Fruit fly (Drosophila melanogaster): Measurements from ENCODE around the gene Acbp2.

The Acbp2 gene

dm6 chr3L:7128214-7129008, 3.3 kb upstream of the Acbp2 start, which contains the start of the genes Acbp4 and Acbp6 (continued):
- TF ChIP-seq ato (GFP tag; IDR thresholded peaks at IDR 0.05; ENCODE audit: partially characterized antibody) (no peak), CG2120 (GFP tag; optimal IDR thresholded peaks at IDR 0.05) (no peak), sd (tag; optimal IDR thresholded peaks at IDR 0.05) (no peak), Sox102F (GFP tag; optimal IDR thresholded peaks at IDR 0.05) (no peak), CG14860 (GFP tag; IDR thresholded peaks at IDR 0.05; ENCODE audit: partially characterized antibody) (no peak), Tbp (GFP tag; optimal IDR thresholded peaks at IDR 0.05) (no peak), CG16863 (GFP tag; optimal IDR thresholded peaks at IDR 0.05) (no peak), dm (GFP tag; optimal IDR thresholded peaks at IDR 0.05) (no peak), CG17568 (GFP tag; optimal IDR thresholded peaks at IDR 0.05) (no peak), odd (GFP tag; optimal IDR thresholded peaks at IDR 0.05) (no peak), CG33213 (GFP tag; optimal IDR thresholded peaks at IDR 0.05) (no peak), Gug (GFP tag; IDR thresholded peaks at IDR 0.05) (no peak), Taf1 (GFP tag; IDR thresholded peaks at IDR 0.05) (no peak), Lim3 (GFP tag; IDR thresholded peaks at IDR 0.05) (no peak), MBD-R2 (GFP tag; IDR thresholded peaks at IDR 0.05) (no peak), chinmo (GFP tag; IDR thresholded peaks at IDR 0.05; ENCODE audit: partially characterized antibody) (0 out of 4 replicates have a peak, but pooled peaks have one; percentile 61), CG11696 (GFP tag; IDR thresholded peaks at IDR 0.05) (no peak), CG30403 (GFP tag; optimal IDR thresholded peaks at IDR 0.05) (no peak), Dbx (GFP tag; IDR thresholded peaks at IDR 0.05) (no peak)

dm6 chr3L:7130574-7130973, 1.1 kb upstream of the Acbp2 start, which contains the start of gene Acbp3:
Gene Acbp3, plus strand, starts transcription at chr3L:7130874.
- TF ChIP-seq CG3407 (GFP tag; optimal IDR thresholded peaks at IDR 0.05) (no peak), HmgD (GFP tag; optimal IDR thresholded peaks at IDR 0.05) (no peak), CG15479 (GFP tag; optimal IDR thresholded peaks at IDR 0.05) (no peak), CG2199 (GFP tag; IDR thresholded peaks at IDR 0.05) (no peak), CG6175 (GFP tag; IDR thresholded peaks at IDR 0.05) (no peak), cg (GFP tag; optimal IDR thresholded peaks at IDR 0.05) (no peak), hkb (optimal IDR thresholded peaks at IDR 0.05) (no peak), hkb (GFP tag; IDR thresholded peaks at IDR 0.05) (no peak), CG8944 (GFP tag; optimal IDR thresholded peaks at IDR 0.05) (no peak), seq (GFP tag; IDR thresholded peaks at IDR 0.05) (no peak), CG16815 (GFP tag; optimal IDR thresholded peaks at IDR 0.05) (no peak), lov (optimal IDR thresholded peaks at IDR 0.05) (no peak), lov (GFP tag; IDR thresholded peaks at IDR 0.05) (no peak), CG31365 (tag; optimal IDR thresholded peaks at IDR 0.05) (no peak), Xbp1 (GFP tag; optimal IDR thresholded peaks at IDR 0.05) (no peak), Rfx (GFP tag; IDR thresholded peaks at IDR 0.05) (no peak)

- TF ChIP-seq NK7.1 (GFP tag; optimal IDR thresholded peaks at IDR 0.05), result no peak
- TF ChIP-seq vfl (GFP tag; optimal IDR thresholded peaks at IDR 0.05), result no peak
- no peak for TF ChIP-seq CG33213 (GFP tag; optimal IDR thresholded peaks at IDR 0.05)
- TF ChIP-seq mirr (GFP tag; optimal IDR thresholded peaks at IDR 0.05), result peak; percentile 83
- peak; percentile 19 for TF ChIP-seq Side (GFP tag; optimal IDR thresholded peaks at IDR 0.05)
- TF ChIP-seq GATAe (GFP tag; conservative IDR thresholded peaks at IDR 0.05), result peak; percentile 79
- TF ChIP-seq sug (tag; optimal IDR thresholded peaks at IDR 0.05), result peak; percentile 57
- TF ChIP-seq CG12744 (GFP tag; optimal IDR thresholded peaks at IDR 0.05), result no peak
- peak; percentile 4 for TF ChIP-seq CG2678 (tag; optimal IDR thresholded peaks at IDR 0.05)
- TF ChIP-seq eve (GFP tag; optimal IDR thresholded peaks at IDR 0.05), result no peak
- no peak for TF ChIP-seq kni (GFP tag; optimal IDR thresholded peaks at IDR 0.05)
- TF ChIP-seq ems (GFP tag; optimal IDR thresholded peaks at IDR 0.05), result no peak
- TF ChIP-seq Kr (GFP tag; optimal IDR thresholded peaks at IDR 0.05), result no peak
- peak; percentile 0 for TF ChIP-seq CG11504 (tag; optimal IDR thresholded peaks at IDR 0.05)
- TF ChIP-seq slp2 (GFP tag; optimal IDR thresholded peaks at IDR 0.05), result no peak
- TF ChIP-seq CG12659 (GFP tag; optimal IDR thresholded peaks at IDR 0.05), result no peak
Observed at dm6 chr3L:7132593-7132992, 930 bp downstream of the Acbp2 start.
